Worm (Caenorhabditis elegans): ENCODE data around the gene Y42A5A.1.

Y42A5A.1 gene

ce11 chrV:11095873-11096272 lies 8.1 kb downstream of the Y42A5A.1 start, which contains the start of gene Y42A5A.3:
TSS of gene Y42A5A.3 (minus strand) at chrV:11095973.
- TF ChIP-seq sea-2 (GFP tag; IDR thresholded peaks at IDR 0.05) (no peak), hsf-1 (GFP tag; IDR thresholded peaks at IDR 0.05) (no peak)

ce11 chrV:11098599-11098998 lies 10.9 kb downstream of the Y42A5A.1 start, which contains the start of gene cdkl-1:
TSS of gene cdkl-1 (plus strand) at chrV:11098899.
- TF ChIP-seq zfh-2 (GFP tag; conservative IDR thresholded peaks at IDR 0.05) (no peak), ama-1 (optimal IDR thresholded peaks at IDR 0.05) (no peak), ama-1 (GFP tag; optimal IDR thresholded peaks at IDR 0.05) (no peak), lag-1 (GFP tag; IDR thresholded peaks at IDR 0.05) (no peak), rcor-1 (GFP tag; IDR thresholded peaks at IDR 0.05) (no peak), nfya-1 (tag; optimal IDR thresholded peaks at IDR 0.05; ENCODE audit: borderline replicate concordance, insufficient read depth) (no peak), Y53G8AR.9 (GFP tag; conservative IDR thresholded peaks at IDR 0.05) (no peak), bed-1 (GFP tag; IDR thresholded peaks at IDR 0.05) (no peak)

ce11 chrV:11104408-11104807 lies 16.7 kb downstream of the Y42A5A.1 start:
- no peak for TF ChIP-seq F10E7.11 (tag; optimal IDR thresholded peaks at IDR 0.05)
- TF ChIP-seq nhr-90 (tag; optimal IDR thresholded peaks at IDR 0.05): no peak
- TF ChIP-seq madf-6 (GFP tag; IDR thresholded peaks at IDR 0.05): no peak
- no peak for TF ChIP-seq nfya-1 (tag; optimal IDR thresholded peaks at IDR 0.05; ENCODE audit: borderline replicate concordance, insufficient read depth)
- no peak for TF ChIP-seq F23B12.7 (tag; optimal IDR thresholded peaks at IDR 0.05; ENCODE audit: insufficient read depth)
- no peak for TF ChIP-seq B0035.1 (tag; optimal IDR thresholded peaks at IDR 0.05)
- no peak for TF ChIP-seq ceh-40 (GFP tag; IDR thresholded peaks at IDR 0.05)

- TF ChIP-seq madf-3 (GFP tag; IDR thresholded peaks at IDR 0.05) (0 out of 2 replicates have a peak, but pooled peaks have one; percentile 52), madf-6 (GFP tag; IDR thresholded peaks at IDR 0.05) (peak; percentile 36)
Observed at ce11 chrV:11109647-11110046, 21.9 kb downstream of the Y42A5A.1 start, which contains the start of gene Y42A5A.5. TSS of gene Y42A5A.5 (minus strand) at chrV:11109747.

ce11 chrV:11113041-11113574 lies 25.4 kb downstream of the Y42A5A.1 start, which contains the start of gene erfa-3:
TSS of gene erfa-3 (minus strand) at chrV:11113091.
- TF ChIP-seq ztf-22 (GFP tag; optimal IDR thresholded peaks at IDR 0.05) (no peak), zfh-2 (GFP tag; conservative IDR thresholded peaks at IDR 0.05) (no peak), K12H6.12 (tag; optimal IDR thresholded peaks at IDR 0.05) (no peak), ztf-6 (GFP tag; IDR thresholded peaks at IDR 0.05) (no peak), madf-3 (GFP tag; IDR thresholded peaks at IDR 0.05) (no peak), ztf-26 (tag; optimal IDR thresholded peaks at IDR 0.05) (no peak), F23B12.7 (tag; optimal IDR thresholded peaks at IDR 0.05; ENCODE audit: insufficient read depth) (peak; percentile 59), xnd-1 (tag; optimal IDR thresholded peaks at IDR 0.05) (no peak), hmg-20 (GFP tag; IDR thresholded peaks at IDR 0.05) (peak; percentile 61; the same call in 1 of the 2 replicates), F52B5.7 (tag; optimal IDR thresholded peaks at IDR 0.05) (no peak), F57A8.1 (GFP tag; optimal IDR thresholded peaks at IDR 0.05) (no peak), hrde-1 (tag; optimal IDR thresholded peaks at IDR 0.05; ENCODE audit: borderline replicate concordance) (no peak), ceh-100 (GFP tag; IDR thresholded peaks at IDR 0.05) (peak; percentile 73), ama-1 (optimal IDR thresholded peaks at IDR 0.05) (no peak), ama-1 (GFP tag; optimal IDR thresholded peaks at IDR 0.05) (peak in 1 of 2 experiments; percentile 30), ets-4 (GFP tag; optimal IDR thresholded peaks at IDR 0.05) (no peak), die-1 (tag; optimal IDR thresholded peaks at IDR 0.05) (peak; percentile 53), tbp1 (GFP tag; optimal IDR thresholded peaks at IDR 0.05) (peak; percentile 33), bed-1 (GFP tag; IDR thresholded peaks at IDR 0.05) (no peak), cebp-1 (GFP tag; IDR thresholded peaks at IDR 0.05) (peak; percentile 93), cebp-1 (tag; optimal IDR thresholded peaks at IDR 0.05) (peak; percentile 97), him-1 (tag; optimal IDR thresholded peaks at IDR 0.05) (peak; percentile 17), C06A6.2 (GFP tag; conservative IDR thresholded peaks at IDR 0.05) (no peak), Y53G8AR.9 (GFP tag; conservative IDR thresholded peaks at IDR 0.05) (0 out of 2 replicates have a peak, but pooled peaks have one; percentile 27), nhr-27 (tag; optimal IDR thresholded peaks at IDR 0.05) (no peak), Y56A3A.18 (GFP tag; IDR thresholded peaks at IDR 0.05) (no peak), F10E7.11 (tag; optimal IDR thresholded peaks at IDR 0.05) (no peak), B0035.1 (tag; optimal IDR thresholded peaks at IDR 0.05) (no peak), attf-5 (GFP tag; optimal IDR thresholded peaks at IDR 0.05) (peak; percentile 85), egl-18 (GFP tag; IDR thresholded peaks at IDR 0.05) (0 out of 2 replicates have a peak, but pooled peaks have one; percentile 63), zim-3 (tag; optimal IDR thresholded peaks at IDR 0.05) (no peak)

Measured in whole organism, young adult.